Fruit fly (Drosophila melanogaster) whole organism, prepupa: ENCODE results near the gene Mnat9.
A peak's percentile ranks its signal among the peaks of the same experiment; 100 is the strongest.

Source experiments
- Blimp-1 ChIP-seq: fragments of 200-800 bp; sonication (Bioruptor generic); optimal IDR thresholded peaks from 3 replicates; lab custom pipeline; 2017; ENCODE audit warnings: missing biosample characterization, missing genetic modification characterization, mild to moderate bottlenecking, moderate library complexity, missing genetic modification reagents
- CG10631 ChIP-seq: fragments of 200-800 bp; sonication (Bioruptor generic); optimal IDR thresholded peaks from 2 replicates; lab custom pipeline; 2016; ENCODE audit warnings: missing biosample characterization, missing genetic modification characterization
- CG10669 ChIP-seq: fragments of 200-800 bp; sonication (Bioruptor generic); optimal IDR thresholded peaks from 3 replicates; lab custom pipeline; 2018; ENCODE audit warnings: missing biosample characterization, mild to moderate bottlenecking, missing genetic modification characterization, moderate library complexity
- CG11294 ChIP-seq: fragments of 200-800 bp; sonication (Bioruptor generic); IDR thresholded peaks from 2 replicates; pipeline ENCODE4 v1.3.6; 2022; ENCODE audit warnings: missing biosample characterization, missing genetic modification characterization
- CG11762 ChIP-seq: fragments of 200-800 bp; sonication (Bioruptor generic); optimal IDR thresholded peaks from 3 replicates; lab custom pipeline; 2016; ENCODE audit warnings: missing biosample characterization, missing genetic modification characterization; ENCODE audit not compliant: insufficient read depth
- CG15336 ChIP-seq: fragments of 200-800 bp; sonication (Bioruptor generic); IDR thresholded peaks from 2 replicates; pipeline ENCODE4 v1.3.6; 2022; ENCODE audit warnings: missing biosample characterization, missing genetic modification characterization
- CG1621 ChIP-seq: fragments of 200-800 bp; sonication (Bioruptor generic); optimal IDR thresholded peaks from 3 replicates; lab custom pipeline; 2018; ENCODE audit warnings: missing biosample characterization, mild to moderate bottlenecking, missing genetic modification characterization
- CG16779 ChIP-seq: fragments of 200-800 bp; sonication (Bioruptor generic); optimal IDR thresholded peaks from 3 replicates; lab custom pipeline; 2017; ENCODE audit warnings: missing biosample characterization, mild to moderate bottlenecking, missing genetic modification characterization
- CG31627 ChIP-seq: fragments of 200-800 bp; sonication (Bioruptor generic); optimal IDR thresholded peaks from 3 replicates; lab custom pipeline; 2016; ENCODE audit warnings: missing biosample characterization, missing genetic modification characterization
- CG32006 ChIP-seq: fragments of 200-800 bp; sonication (Bioruptor generic); optimal IDR thresholded peaks from 3 replicates; lab custom pipeline; 2017; ENCODE audit warnings: missing biosample characterization, mild to moderate bottlenecking, missing genetic modification characterization
- CG34406 ChIP-seq: fragments of 200-800 bp; sonication (Bioruptor generic); optimal IDR thresholded peaks from 3 replicates; lab custom pipeline; 2016; ENCODE audit warnings: missing biosample characterization, missing genetic modification characterization
- CG4318 ChIP-seq: fragments of 200-800 bp; sonication (Bioruptor generic); optimal IDR thresholded peaks from 3 replicates; lab custom pipeline; 2017; ENCODE audit warnings: missing biosample characterization, mild to moderate bottlenecking, missing genetic modification characterization
- CG6163 ChIP-seq: fragments of 200-800 bp; sonication (Bioruptor generic); IDR thresholded peaks from 3 replicates; pipeline ENCODE4 v1.3.6; 2022; ENCODE audit warnings: missing biosample characterization, missing genetic modification characterization
- CG6276 ChIP-seq: fragments of 200-800 bp; sonication (Bioruptor generic); optimal IDR thresholded peaks from 2 replicates; lab custom pipeline; 2017; ENCODE audit warnings: missing biosample characterization, mild to moderate bottlenecking, missing genetic modification characterization
- CG6792 ChIP-seq: fragments of 200-800 bp; sonication (Bioruptor generic); optimal IDR thresholded peaks from 3 replicates; lab custom pipeline; 2016; ENCODE audit warnings: missing biosample characterization, missing genetic modification characterization
- CG6854 ChIP-seq: fragments of 200-800 bp; sonication (Bioruptor generic); optimal IDR thresholded peaks from 2 replicates; lab custom pipeline; 2017; ENCODE audit warnings: missing biosample characterization, mild to moderate bottlenecking, missing genetic modification characterization
- CG7368 ChIP-seq: fragments of 200-800 bp; sonication (Bioruptor generic); optimal IDR thresholded peaks from 3 replicates; lab custom pipeline; 2016; ENCODE audit warnings: missing biosample characterization, missing genetic modification characterization
- CG8119 ChIP-seq: fragments of 200-800 bp; sonication (Bioruptor generic); IDR thresholded peaks from 3 replicates; pipeline ENCODE4 v1.3.6; 2022; ENCODE audit warnings: missing biosample characterization, missing genetic modification characterization
- CG8319 ChIP-seq: fragments of 200-800 bp; sonication (Bioruptor generic); optimal IDR thresholded peaks from 3 replicates; lab custom pipeline; 2016; ENCODE audit warnings: missing biosample characterization, missing genetic modification characterization
- CG8632 ChIP-seq: fragments of 200-800 bp; sonication (Bioruptor generic); optimal IDR thresholded peaks from 3 replicates; lab custom pipeline; 2016; ENCODE audit warnings: missing biosample characterization, missing genetic modification characterization
- Eip75B ChIP-seq: fragments of 200-800 bp; sonication (Bioruptor generic); optimal IDR thresholded peaks from 3 replicates; lab custom pipeline; 2016; ENCODE audit warnings: missing biosample characterization, missing genetic modification characterization
- Eip93F ChIP-seq: fragments of 200-800 bp; sonication (Bioruptor generic); optimal IDR thresholded peaks from 2 replicates; lab custom pipeline; 2016; ENCODE audit warnings: missing biosample characterization, mild to moderate bottlenecking, missing genetic modification characterization
- Ets21C ChIP-seq: fragments of 200-800 bp; sonication (Bioruptor generic); optimal IDR thresholded peaks from 3 replicates; lab custom pipeline; 2016; ENCODE audit warnings: missing biosample characterization, missing genetic modification characterization
- Hr39 ChIP-seq: fragments of 200-800 bp; sonication (Bioruptor generic); optimal IDR thresholded peaks from 2 replicates; lab custom pipeline; 2016; ENCODE audit warnings: missing biosample characterization, missing genetic modification characterization
- Lpt ChIP-seq: fragments of 200-800 bp; sonication (Bioruptor generic); optimal IDR thresholded peaks from 3 replicates; lab custom pipeline; 2016; ENCODE audit warnings: missing biosample characterization, missing genetic modification characterization
- Met ChIP-seq: fragments of 200-800 bp; sonication (Bioruptor generic); optimal IDR thresholded peaks from 3 replicates; lab custom pipeline; 2016; ENCODE audit warnings: missing biosample characterization, missing genetic modification characterization
- OdsH ChIP-seq: fragments of 200-800 bp; sonication (Bioruptor generic); optimal IDR thresholded peaks from 3 replicates; lab custom pipeline; 2016; ENCODE audit warnings: missing biosample characterization, missing genetic modification characterization
- Sox102F ChIP-seq: fragments of 200-800 bp; sonication (Bioruptor generic); optimal IDR thresholded peaks from 2 replicates; lab custom pipeline; 2016; ENCODE audit warnings: missing biosample characterization, mild to moderate bottlenecking, missing genetic modification characterization
- Sox14 ChIP-seq: fragments of 200-800 bp; sonication (Bioruptor generic); optimal IDR thresholded peaks from 3 replicates; lab custom pipeline; 2016; ENCODE audit warnings: missing biosample characterization, missing genetic modification characterization
- Sox15 ChIP-seq: fragments of 200-800 bp; sonication (Bioruptor generic); optimal IDR thresholded peaks from 3 replicates; lab custom pipeline; 2016; ENCODE audit warnings: missing biosample characterization, missing genetic modification characterization
- achi ChIP-seq: fragments of 200-800 bp; sonication (Bioruptor generic); optimal IDR thresholded peaks from 3 replicates; lab custom pipeline; 2016; ENCODE audit warnings: missing biosample characterization, missing genetic modification characterization
- cyc ChIP-seq: fragments of 200-800 bp; sonication (Bioruptor generic); optimal IDR thresholded peaks from 3 replicates; lab custom pipeline; 2016; ENCODE audit warnings: missing biosample characterization, missing genetic modification characterization
- dac ChIP-seq: fragments of 200-800 bp; sonication (Bioruptor generic); optimal IDR thresholded peaks from 2 replicates; lab custom pipeline; 2017; ENCODE audit warnings: missing biosample characterization, mild to moderate bottlenecking, missing genetic modification characterization
- eg ChIP-seq: fragments of 200-800 bp; sonication (Bioruptor generic); IDR thresholded peaks from 3 replicates; pipeline ENCODE4 v1.3.6; 2022; ENCODE audit warnings: missing biosample characterization, missing genetic modification characterization
- esn ChIP-seq: fragments of 200-800 bp; sonication (Bioruptor generic); optimal IDR thresholded peaks from 2 replicates; lab custom pipeline; 2016; ENCODE audit warnings: missing biosample characterization, mild to moderate bottlenecking, missing genetic modification characterization, moderate library complexity
- fd59A ChIP-seq: fragments of 200-800 bp; sonication (Bioruptor generic); optimal IDR thresholded peaks from 2 replicates; lab custom pipeline; 2017; ENCODE audit warnings: missing biosample characterization, mild to moderate bottlenecking, missing genetic modification characterization, missing genetic modification reagents
- fd85E ChIP-seq: fragments of 200-800 bp; sonication (Bioruptor generic); optimal IDR thresholded peaks from 3 replicates; lab custom pipeline; 2016; ENCODE audit warnings: missing biosample characterization, missing genetic modification characterization
- fkh ChIP-seq: fragments of 200-800 bp; sonication (Bioruptor generic); optimal IDR thresholded peaks from 3 replicates; lab custom pipeline; 2017; ENCODE audit warnings: missing biosample characterization, mild to moderate bottlenecking, missing genetic modification characterization, moderate library complexity
- net ChIP-seq: fragments of 200-800 bp; sonication (Bioruptor generic); optimal IDR thresholded peaks from 3 replicates; lab custom pipeline; 2016; ENCODE audit warnings: missing biosample characterization, missing genetic modification characterization
- pdm3 ChIP-seq: fragments of 200-800 bp; sonication (Bioruptor generic); optimal IDR thresholded peaks from 3 replicates; lab custom pipeline; 2016; ENCODE audit warnings: missing biosample characterization, missing genetic modification characterization
- salr ChIP-seq, 2 experiments: fragments of 200-800 bp; sonication (Bioruptor generic); optimal IDR thresholded peaks; 3 replicates each; lab custom pipeline; 2016 to 2018; ENCODE audit warnings: missing biosample characterization in 2 of 2, missing genetic modification characterization in 2 of 2, mild to moderate bottlenecking in 1 of 2
- spab ChIP-seq: fragments of 200-800 bp; sonication (Bioruptor generic); optimal IDR thresholded peaks from 2 replicates; lab custom pipeline; 2017; ENCODE audit warnings: missing biosample characterization, mild to moderate bottlenecking, missing genetic modification characterization, missing genetic modification reagents
- ss ChIP-seq, 2 experiments: fragments of 200-800 bp; sonication (Bioruptor generic); optimal IDR thresholded peaks; 2 replicates in 1 of 2; 3 replicates in 1 of 2; lab custom pipeline; 2017 to 2018; ENCODE audit warnings: mild to moderate bottlenecking in 2 of 2, missing biosample characterization in 2 of 2, missing genetic modification characterization in 2 of 2, moderate library complexity in 1 of 2
- svp ChIP-seq: fragments of 200-800 bp; sonication (Bioruptor generic); peaks from one replicate; lab custom pipeline; 2016; ENCODE audit warnings: missing biosample characterization, missing genetic modification characterization
- topi ChIP-seq: fragments of 200-800 bp; sonication (Bioruptor generic); optimal IDR thresholded peaks from 3 replicates; lab custom pipeline; 2016; ENCODE audit warnings: missing biosample characterization, missing genetic modification characterization
- vri ChIP-seq: fragments of 200-800 bp; sonication (Bioruptor generic); optimal IDR thresholded peaks from 3 replicates; lab custom pipeline; 2016; ENCODE audit warnings: missing biosample characterization, mild to moderate bottlenecking, missing genetic modification characterization

Mnat9 gene

dm6 chr3R:31577351-31577750 is 38.6 kb downstream of the Mnat9 start:
- TF ChIP-seq cyc (GFP tag; lab: Kevin White, UChicago) (no peak), CG1621 (no peak), CG10631 (GFP tag; lab: Kevin White, UChicago) (no peak), fkh (no peak), CG6276 (GFP tag; lab: Kevin White, UChicago) (no peak), CG10669 (GFP tag; lab: Kevin White, UChicago) (no peak)

- no peak for TF ChIP-seq CG11762 (GFP tag; lab: Kevin White, UChicago)
- no peak for TF ChIP-seq Met
- no peak for TF ChIP-seq Hr39
- no peak for TF ChIP-seq achi (GFP tag; lab: Kevin White, UChicago)
- no peak for TF ChIP-seq CG7368
- no peak for TF ChIP-seq svp (GFP tag; lab: Kevin White, UChicago)
- no peak for TF ChIP-seq CG6792 (GFP tag; lab: Kevin White, UChicago)
- TF ChIP-seq CG4318 (GFP tag; lab: Kevin White, UChicago), result no peak
- TF ChIP-seq, all 60 proteins: peak for 0
These were observed 44.1 kb downstream of the Mnat9 start, which contains the start of gene gammaCOP for dm6 chr3R:31571885-31572292. TSS of gene gammaCOP (plus strand) at chr3R:31572143.

DNA sequence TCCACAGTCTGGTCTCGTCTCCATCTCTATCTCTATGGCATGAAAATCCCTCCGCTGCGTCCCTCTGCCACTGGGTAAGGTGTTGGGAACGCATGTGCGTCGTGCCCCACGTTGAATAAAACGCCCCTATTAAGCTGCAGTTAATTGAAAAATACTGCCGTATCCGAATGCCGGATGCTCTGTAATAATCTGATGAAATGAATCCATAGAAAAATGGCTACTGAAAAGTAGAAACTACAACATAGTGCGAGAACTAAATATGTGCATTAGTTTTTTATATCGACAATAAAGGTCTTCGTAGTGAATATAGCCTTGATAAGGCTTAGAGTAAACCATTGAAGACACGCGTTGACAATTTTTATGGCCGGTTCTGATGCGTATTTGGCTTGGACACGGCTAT is 49.2 kb downstream of the Mnat9 start:
- TF ChIP-seq CG8319 (GFP tag; lab: Kevin White, UChicago) (no peak), pdm3 (GFP tag; lab: Kevin White, UChicago) (peak; percentile 66), CG31627 (GFP tag; lab: Kevin White, UChicago) (no peak), Sox15 (GFP tag; lab: Kevin White, UChicago) (no peak), eg (peak; percentile 73), Eip93F (GFP tag; lab: Kevin White, UChicago) (no peak), salr (GFP tag; optimal IDR thresholded peaks at IDR 0.05; lab: Kevin White, UChicago) (peak; percentile 48 to 64), Lpt (GFP tag; lab: Kevin White, UChicago) (peak; percentile 26), CG6163 (GFP tag; lab: Robert Waterston, UW) (peak; percentile 90), Hr39 (no peak), CG8119 (peak; percentile 83), CG16779 (peak; percentile 62), Met (no peak), svp (GFP tag; lab: Kevin White, UChicago) (no peak), CG11762 (GFP tag; lab: Kevin White, UChicago) (peak; percentile 41), CG11294 (peak; percentile 41; the same call in 1 of the 2 replicates), topi (GFP tag; lab: Kevin White, UChicago) (peak; percentile 24), cyc (GFP tag; lab: Kevin White, UChicago) (no peak), CG7368 (peak; percentile 35), fd85E (GFP tag; lab: Kevin White, UChicago) (no peak), CG32006 (GFP tag; lab: Kevin White, UChicago) (peak; percentile 83), CG6276 (GFP tag; lab: Kevin White, UChicago) (peak; percentile 62), Sox102F (GFP tag; lab: Kevin White, UChicago) (no peak), vri (GFP tag; lab: Kevin White, UChicago) (no peak), Sox14 (GFP tag; lab: Kevin White, UChicago) (peak; percentile 68), dac (GFP tag; lab: Kevin White, UChicago) (peak; percentile 50), CG34406 (GFP tag; lab: Kevin White, UChicago) (peak; percentile 20), OdsH (GFP tag; lab: Kevin White, UChicago) (peak; percentile 49), ss (GFP tag; optimal IDR thresholded peaks at IDR 0.05; lab: Kevin White, UChicago) (peak; percentile 81 to 82), esn (GFP tag; lab: Kevin White, UChicago) (no peak), Blimp-1 (GFP tag; lab: Kevin White, UChicago) (no peak), CG15336 (peak; percentile 83), Eip75B (GFP tag; lab: Kevin White, UChicago) (peak; percentile 80), net (GFP tag; lab: Kevin White, UChicago) (peak; percentile 51), achi (GFP tag; lab: Kevin White, UChicago) (peak; percentile 69), spab (GFP tag; lab: Kevin White, UChicago) (peak; percentile 72), Ets21C (GFP tag; lab: Kevin White, UChicago) (no peak), CG6792 (GFP tag; lab: Kevin White, UChicago) (peak; percentile 52), CG10631 (GFP tag; lab: Kevin White, UChicago) (peak; percentile 85), CG8632 (GFP tag; lab: Kevin White, UChicago) (peak; percentile 40), fd59A (GFP tag; lab: Kevin White, UChicago) (peak; percentile 75), CG4318 (GFP tag; lab: Kevin White, UChicago) (peak; percentile 62), CG6854 (GFP tag; lab: Kevin White, UChicago) (no peak)
